Worm (Caenorhabditis elegans) whole organism, L3 larva: ENCODE results near the gene E04F6.9.
A peak's percentile ranks its signal among the peaks of the same experiment; 100 is the strongest.

Experiments
- ZK546.5 ChIP-seq: sonication (generic microtip); optimal IDR thresholded peaks from 2 replicates; lab custom pipeline; 2017; ENCODE audit warnings: missing biosample characterization, missing genetic modification characterization
- aly-2 ChIP-seq: fragments of 150-350 bp; optimal IDR thresholded peaks from 2 replicates; lab custom pipeline; 2014; ENCODE audit warnings: missing biosample characterization, missing genetic modification characterization
- ama-1 ChIP-seq: fragments of 150-350 bp; optimal IDR thresholded peaks from 2 replicates; lab custom pipeline; 2018
- ceh-28 ChIP-seq: fragments of 150-350 bp; optimal IDR thresholded peaks from 2 replicates; lab custom pipeline; 2014; ENCODE audit warnings: missing biosample characterization, missing genetic modification reagents, missing genetic modification characterization
- egl-27 ChIP-seq: sonication (generic microtip); optimal IDR thresholded peaks from 4 replicates; lab custom pipeline; 2017; ENCODE audit warnings: missing biosample characterization, missing genetic modification reagents, missing genetic modification characterization
- egl-5 ChIP-seq: fragments of 150-350 bp; optimal IDR thresholded peaks from 2 replicates; lab custom pipeline; 2017; ENCODE audit warnings: missing biosample characterization, missing genetic modification reagents, missing genetic modification characterization, inconsistent platforms
- elt-1 ChIP-seq: fragments of 150-350 bp; optimal IDR thresholded peaks from 2 replicates; lab custom pipeline; 2014; ENCODE audit warnings: missing biosample characterization, missing genetic modification characterization
- elt-2 ChIP-seq: sonication (generic microtip); optimal IDR thresholded peaks from 2 replicates; lab custom pipeline; 2016; ENCODE audit warnings: missing genetic modification reagents, mild to moderate bottlenecking, missing genetic modification characterization, missing compliant biosample characterization
- fkh-10 ChIP-seq: sonication (generic microtip); optimal IDR thresholded peaks from 2 replicates; lab custom pipeline; 2017; ENCODE audit warnings: missing biosample characterization, missing genetic modification reagents, missing genetic modification characterization
- fos-1 ChIP-seq: fragments of 150-350 bp; optimal IDR thresholded peaks from 2 replicates; lab custom pipeline; 2014; ENCODE audit warnings: missing biosample characterization, missing genetic modification characterization
- hmg-11 ChIP-seq: sonication (generic microtip); optimal IDR thresholded peaks from 2 replicates; lab custom pipeline; 2016; ENCODE audit warnings: missing genetic modification characterization, missing compliant biosample characterization
- jun-1 ChIP-seq: fragments of 150-350 bp; optimal IDR thresholded peaks from 2 replicates; lab custom pipeline; 2014; ENCODE audit warnings: missing biosample characterization, missing genetic modification reagents, missing genetic modification characterization
- lin-39 ChIP-seq: fragments of 150-350 bp; optimal IDR thresholded peaks from 2 replicates; lab custom pipeline; 2018; ENCODE audit warnings: missing biosample characterization, missing genetic modification reagents, missing genetic modification characterization
- lsy-12 ChIP-seq: sonication (generic microtip); optimal IDR thresholded peaks from 2 replicates; lab custom pipeline; 2016; ENCODE audit warnings: mild to moderate bottlenecking, missing genetic modification characterization, missing compliant biosample characterization
- mml-1 ChIP-seq: fragments of 150-350 bp; sonication (generic microtip); optimal IDR thresholded peaks from 3 replicates; lab custom pipeline; 2014; ENCODE audit warnings: missing biosample characterization, missing genetic modification characterization
- nhr-11 ChIP-seq: fragments of 150-350 bp; optimal IDR thresholded peaks from 2 replicates; lab custom pipeline; 2014; ENCODE audit warnings: missing biosample characterization, missing genetic modification characterization
- nhr-12 ChIP-seq: fragments of 150-350 bp; optimal IDR thresholded peaks from 2 replicates; lab custom pipeline; 2014; ENCODE audit warnings: missing biosample characterization, missing genetic modification characterization
- nhr-23 ChIP-seq: fragments of 150-350 bp; optimal IDR thresholded peaks from 2 replicates; lab custom pipeline; 2014; ENCODE audit warnings: missing biosample characterization, missing genetic modification reagents, missing genetic modification characterization
- nhr-237 ChIP-seq: fragments of 150-350 bp; optimal IDR thresholded peaks from 2 replicates; lab custom pipeline; 2014; ENCODE audit warnings: missing biosample characterization, missing genetic modification characterization
- nhr-25 ChIP-seq: sonication (generic microtip); optimal IDR thresholded peaks from 2 replicates; lab custom pipeline; 2017; ENCODE audit warnings: missing biosample characterization, missing genetic modification characterization
- nhr-43 ChIP-seq: sonication (generic microtip); optimal IDR thresholded peaks from 2 replicates; lab custom pipeline; 2016; ENCODE audit warnings: mild to moderate bottlenecking, missing genetic modification characterization, missing compliant biosample characterization; ENCODE audit not compliant: poor library complexity, severe bottlenecking
- nhr-67 ChIP-seq: fragments of 150-350 bp; optimal IDR thresholded peaks from 2 replicates; lab custom pipeline; 2014; ENCODE audit warnings: missing biosample characterization, missing genetic modification characterization
- nhr-76 ChIP-seq: fragments of 150-350 bp; sonication (generic microtip); optimal IDR thresholded peaks from 5 replicates; lab custom pipeline; 2014; ENCODE audit warnings: missing biosample characterization, missing genetic modification characterization
- nhr-77 ChIP-seq: fragments of 150-350 bp; optimal IDR thresholded peaks from 2 replicates; lab custom pipeline; 2014; ENCODE audit warnings: missing biosample characterization, missing genetic modification characterization
- pha-4 ChIP-seq: fragments of 150-350 bp; optimal IDR thresholded peaks from 2 replicates; lab custom pipeline; 2014; ENCODE audit warnings: missing biosample characterization, missing genetic modification reagents, missing genetic modification characterization
- pqm-1 ChIP-seq: fragments of 150-350 bp; optimal IDR thresholded peaks from 2 replicates; lab custom pipeline; 2017; ENCODE audit warnings: missing biosample characterization, missing genetic modification characterization, inconsistent platforms
- sea-2 ChIP-seq: fragments of 150-350 bp; sonication (generic microtip); optimal IDR thresholded peaks from 4 replicates; lab custom pipeline; 2014; ENCODE audit warnings: missing biosample characterization, missing genetic modification reagents, missing genetic modification characterization
- snpc-4 ChIP-seq: fragments of 150-350 bp; optimal IDR thresholded peaks from 2 replicates; lab custom pipeline; 2014; ENCODE audit warnings: missing biosample characterization, missing genetic modification characterization
- tbx-2 ChIP-seq: sonication (generic microtip); optimal IDR thresholded peaks from 2 replicates; lab custom pipeline; 2016; ENCODE audit warnings: mild to moderate bottlenecking, missing genetic modification characterization, missing compliant biosample characterization
- unc-39 ChIP-seq: sonication (generic microtip); optimal IDR thresholded peaks from 4 replicates; lab custom pipeline; 2017; ENCODE audit warnings: missing biosample characterization, missing genetic modification characterization
- zag-1 ChIP-seq: fragments of 150-350 bp; optimal IDR thresholded peaks from 2 replicates; lab custom pipeline; 2014; ENCODE audit warnings: missing biosample characterization, missing genetic modification characterization
- ztf-4 ChIP-seq: fragments of 150-350 bp; optimal IDR thresholded peaks from 2 replicates; lab custom pipeline; 2014; ENCODE audit warnings: missing biosample characterization, missing genetic modification characterization

The E04F6.9 gene

DNA sequence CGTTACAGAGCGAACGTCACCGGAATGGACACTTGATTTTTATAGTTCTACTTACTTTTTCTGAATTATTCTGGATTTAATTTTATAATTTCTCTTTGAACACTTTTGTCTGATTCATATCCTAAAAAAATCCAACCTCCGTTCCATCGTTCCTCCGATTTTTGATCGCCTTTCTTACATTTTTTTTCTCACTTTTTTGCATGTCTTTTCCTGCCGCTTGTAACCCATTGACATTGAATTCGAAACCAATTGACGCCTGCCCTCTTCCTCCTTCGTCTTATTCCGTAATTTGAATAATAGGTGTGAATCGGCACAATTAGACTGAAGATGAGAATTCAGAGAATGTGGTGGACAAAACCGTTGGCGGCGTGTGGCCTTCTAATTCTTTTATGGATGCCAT lies 33.6 kb upstream of the E04F6.9 start, which contains the start of gene skpo-3:
skpo-3 (plus strand) TSS at position 301 of the 400 bp plus-strand sequence.
- no peak for TF ChIP-seq pqm-1 (tag; lab: Kevin White, UChicago)

- TF ChIP-seq fkh-10 (GFP tag; lab: Kevin White, UChicago) (no peak), nhr-25 (tag; lab: Kevin White, UChicago) (peak; percentile 30), hmg-11 (tag; lab: Kevin White, UChicago) (no peak), tbx-2 (tag; lab: Kevin White, UChicago) (no peak), sea-2 (no peak), fos-1 (tag; lab: Kevin White, UChicago) (no peak)
Measured at ce11 chrII:7242754-7243153, 30.8 kb upstream of the E04F6.9 start.

DNA sequence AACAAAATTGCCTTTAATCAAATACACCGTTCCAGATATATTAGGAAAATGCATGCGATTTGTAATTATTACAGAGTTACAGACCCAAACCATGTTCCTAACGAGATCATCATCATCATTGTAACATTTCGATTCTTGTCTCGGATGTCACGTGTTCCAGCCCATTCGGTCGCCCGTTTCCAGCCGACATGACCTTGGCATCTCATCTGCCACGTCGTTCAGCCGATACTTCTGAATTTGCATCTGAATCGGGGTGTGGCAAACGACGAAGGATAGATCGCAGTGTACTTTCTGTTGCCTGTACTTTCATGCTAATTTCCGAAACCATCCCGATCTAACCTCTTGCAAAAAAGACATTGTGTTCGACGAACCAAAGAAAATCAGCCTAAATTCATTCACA lies 27.7 kb upstream of the E04F6.9 start:
- peak; percentile 66 for TF ChIP-seq nhr-25 (tag; lab: Kevin White, UChicago)
- TF ChIP-seq nhr-43 = no peak

DNA sequence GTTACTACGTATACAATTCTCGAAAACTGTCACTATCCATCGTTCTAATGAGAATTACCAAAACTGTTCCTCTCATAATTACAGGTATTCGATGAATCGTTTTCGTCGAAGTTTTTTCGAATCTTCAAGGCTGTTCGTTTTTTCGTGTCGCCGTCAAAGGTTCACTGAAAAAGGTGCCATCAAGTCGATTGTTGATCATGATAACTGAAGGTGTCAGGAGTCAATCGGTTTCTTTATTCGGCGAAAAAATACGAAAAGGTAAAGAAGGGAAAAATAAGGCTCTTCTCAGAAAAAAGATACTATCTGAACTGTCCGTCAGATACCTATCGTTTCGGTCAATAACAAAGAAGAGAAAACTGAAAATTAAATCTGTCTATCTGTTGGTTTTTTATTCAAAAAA lies 26.8 kb upstream of the E04F6.9 start:
- TF ChIP-seq elt-1 (peak; percentile 77), hmg-11 (tag; lab: Kevin White, UChicago) (no peak)

ce11 chrII:7238248-7238647 lies 26.3 kb upstream of the E04F6.9 start, which contains the start of gene aqp-1:
aqp-1 (minus strand) TSS chrII:7238349.
- TF ChIP-seq tbx-2 (tag; lab: Kevin White, UChicago) (no peak), egl-5 (tag; lab: Kevin White, UChicago) (no peak), nhr-67 (tag; lab: Kevin White, UChicago) (no peak), jun-1 (tag; lab: Kevin White, UChicago) (peak; percentile 49), nhr-11 (tag; lab: Kevin White, UChicago) (no peak), unc-39 (tag; lab: Kevin White, UChicago) (no peak), elt-2 (tag; lab: Kevin White, UChicago) (peak; percentile 92), elt-1 (no peak), fkh-10 (GFP tag; lab: Kevin White, UChicago) (no peak), nhr-23 (tag; lab: Kevin White, UChicago) (no peak), ama-1 (peak; percentile 33), nhr-12 (tag; lab: Kevin White, UChicago) (no peak), lin-39 (no peak), hmg-11 (tag; lab: Kevin White, UChicago) (no peak), nhr-76 (no peak), aly-2 (tag; lab: Kevin White, UChicago) (no peak), snpc-4 (tag; lab: Kevin White, UChicago) (no peak), lsy-12 (tag; lab: Kevin White, UChicago) (no peak), pha-4 (tag; lab: Kevin White, UChicago) (peak; percentile 83), zag-1 (tag; lab: Kevin White, UChicago) (no peak), egl-27 (tag; lab: Kevin White, UChicago) (no peak), sea-2 (no peak), pqm-1 (tag; lab: Kevin White, UChicago) (peak; percentile 93), ztf-4 (tag; lab: Kevin White, UChicago) (no peak), ZK546.5 (tag; lab: Kevin White, UChicago) (no peak), mml-1 (no peak), nhr-25 (tag; lab: Kevin White, UChicago) (no peak), nhr-237 (no peak), ceh-28 (tag; lab: Kevin White, UChicago) (no peak), nhr-77 (no peak)

ce11 chrII:7236937-7237336 lies 25.0 kb upstream of the E04F6.9 start:
- peak; percentile 58 for TF ChIP-seq elt-2 (tag; lab: Kevin White, UChicago)
- TF ChIP-seq nhr-67 (tag; lab: Kevin White, UChicago) = no peak
- peak; percentile 21 for TF ChIP-seq pqm-1 (tag; lab: Kevin White, UChicago)
- no peak for TF ChIP-seq elt-1
